Fruit fly (Drosophila melanogaster) whole organism, embryonic: ENCODE measurements around the gene CG31141.

Experiments
- ATbp ChIP-seq: fragments of 200-800 bp; sonication (Bioruptor generic); optimal IDR thresholded peaks from 2 replicates; lab custom pipeline; 2017; ENCODE audit warnings: missing biosample characterization, mild to moderate bottlenecking, missing genetic modification characterization, missing genetic modification reagents
- CG10209 ChIP-seq: fragments of 200-800 bp; sonication (Bioruptor generic); optimal IDR thresholded peaks from 3 replicates; lab custom pipeline; 2017; ENCODE audit warnings: missing biosample characterization, mild to moderate bottlenecking, missing genetic modification characterization, missing genetic modification reagents
- CG11085 ChIP-seq: fragments of 200-800 bp; sonication (Bioruptor generic); IDR thresholded peaks from 2 replicates; pipeline ENCODE4 v1.3.6; 2022; ENCODE audit warnings: missing biosample characterization, missing genetic modification characterization
- CG11560 ChIP-seq: fragments of 200-800 bp; sonication (Bioruptor generic); IDR thresholded peaks from 3 replicates; pipeline ENCODE4 v1.3.6; 2022; ENCODE audit warnings: missing biosample characterization, missing genetic modification characterization
- CG1233 ChIP-seq: fragments of 200-800 bp; sonication (Bioruptor generic); optimal IDR thresholded peaks from 4 replicates; lab custom pipeline; 2018; ENCODE audit warnings: missing biosample characterization, mild to moderate bottlenecking, missing genetic modification characterization
- CG12391 ChIP-seq: fragments of 200-800 bp; sonication (Bioruptor generic); optimal IDR thresholded peaks from 3 replicates; lab custom pipeline; 2018; ENCODE audit warnings: missing biosample characterization, mild to moderate bottlenecking, missing genetic modification characterization, moderate library complexity
- CG13624 ChIP-seq: fragments of 200-800 bp; sonication (Bioruptor generic); optimal IDR thresholded peaks from 2 replicates; lab custom pipeline; 2016; ENCODE audit warnings: missing biosample characterization, missing genetic modification characterization
- CG15696 ChIP-seq: fragments of 200-800 bp; sonication (Bioruptor generic); optimal IDR thresholded peaks from 2 replicates; lab custom pipeline; 2019; ENCODE audit warnings: missing biosample characterization, mild to moderate bottlenecking, missing genetic modification characterization, moderate library complexity
- CG16779 ChIP-seq: fragments of 200-800 bp; sonication (Bioruptor generic); IDR thresholded peaks from 2 replicates; pipeline ENCODE4 v1.3.6; 2022; ENCODE audit warnings: missing biosample characterization, missing genetic modification characterization
- CG16815 ChIP-seq: fragments of 200-800 bp; sonication (Bioruptor generic); optimal IDR thresholded peaks from 3 replicates; lab custom pipeline; 2017; ENCODE audit warnings: missing biosample characterization, mild to moderate bottlenecking, missing genetic modification characterization
- CG16863 ChIP-seq: fragments of 200-800 bp; sonication (Bioruptor generic); optimal IDR thresholded peaks from 3 replicates; lab custom pipeline; 2016; ENCODE audit warnings: missing biosample characterization, missing genetic modification characterization
- CG17359 ChIP-seq: fragments of 200-800 bp; sonication (Bioruptor generic); optimal IDR thresholded peaks from 3 replicates; lab custom pipeline; 2018; ENCODE audit warnings: missing biosample characterization, mild to moderate bottlenecking, missing genetic modification characterization, moderate library complexity
- CG2116 ChIP-seq: fragments of 200-800 bp; sonication (Bioruptor generic); optimal IDR thresholded peaks from 3 replicates; lab custom pipeline; 2018; ENCODE audit warnings: missing biosample characterization, mild to moderate bottlenecking, missing genetic modification characterization
- CG2712 ChIP-seq: fragments of 200-800 bp; optimal IDR thresholded peaks from 3 replicates; lab custom pipeline; 2019; ENCODE audit warnings: missing biosample characterization, mild to moderate bottlenecking, missing genetic modification characterization, moderate library complexity
- CG32772 ChIP-seq: fragments of 200-800 bp; sonication (Bioruptor generic); IDR thresholded peaks from 2 replicates; pipeline ENCODE4 v1.3.6; 2022; ENCODE audit warnings: missing biosample characterization, missing genetic modification characterization
- CG33213 ChIP-seq: fragments of 200-800 bp; sonication (Bioruptor generic); optimal IDR thresholded peaks from 3 replicates; lab custom pipeline; 2016; ENCODE audit warnings: missing biosample characterization, missing genetic modification characterization
- CG43689 ChIP-seq: fragments of 200-800 bp; sonication (Bioruptor generic); IDR thresholded peaks from 2 replicates; pipeline ENCODE4 v1.3.6; 2022; ENCODE audit warnings: missing biosample characterization, missing genetic modification characterization
- CG7745 ChIP-seq: fragments of 200-800 bp; sonication (Bioruptor generic); optimal IDR thresholded peaks from 2 replicates; lab custom pipeline; 2018; ENCODE audit warnings: missing biosample characterization, mild to moderate bottlenecking, missing genetic modification characterization, moderate library complexity
- CG8089 ChIP-seq: fragments of 200-800 bp; sonication (Bioruptor generic); optimal IDR thresholded peaks from 3 replicates; lab custom pipeline; 2016; ENCODE audit warnings: missing biosample characterization, missing genetic modification characterization
- CG8290 ChIP-seq, 3 experiments: fragments of 200-800 bp; sonication (Bioruptor generic); optimal IDR thresholded peaks; 2 replicates each; lab custom pipeline; 2016 to 2019; ENCODE audit warnings: missing biosample characterization in 3 of 3, missing genetic modification characterization in 3 of 3, mild to moderate bottlenecking in 2 of 3, moderate library complexity in 1 of 3
- CG8765 ChIP-seq: fragments of 200-800 bp; sonication (Bioruptor generic); IDR thresholded peaks from 2 replicates; pipeline ENCODE4 v1.3.6; 2022; ENCODE audit warnings: missing biosample characterization, missing genetic modification characterization
- CG8924 ChIP-seq: fragments of 200-800 bp; optimal IDR thresholded peaks from 3 replicates; lab custom pipeline; 2019; ENCODE audit warnings: missing biosample characterization, mild to moderate bottlenecking, missing genetic modification characterization, moderate library complexity
- Dref ChIP-seq: fragments of 200-800 bp; sonication (Bioruptor generic); IDR thresholded peaks from 2 replicates; pipeline ENCODE4 v1.3.6; 2022; ENCODE audit warnings: missing biosample characterization, missing genetic modification characterization
- GATAe ChIP-seq: fragments of 200-800 bp; sonication (Bioruptor generic); conservative IDR thresholded peaks from 2 replicates; pipeline ENCODE4 v1.3.6; 2022; ENCODE audit warnings: missing biosample characterization, missing genetic modification characterization
- H2.0 ChIP-seq: fragments of 200-800 bp; sonication (Bioruptor generic); IDR thresholded peaks from 2 replicates; pipeline ENCODE4 v1.3.6; 2022; ENCODE audit warnings: missing biosample characterization, missing genetic modification characterization
- HLH4C ChIP-seq: fragments of 200-800 bp; sonication (Bioruptor generic); IDR thresholded peaks from 3 replicates; pipeline ENCODE4 v1.3.6; 2022; ENCODE audit warnings: missing biosample characterization, missing genetic modification characterization; ENCODE audit not compliant: partially characterized antibody
- Nf-YC ChIP-seq: fragments of 200-800 bp; optimal IDR thresholded peaks from 3 replicates; lab custom pipeline; 2019; ENCODE audit warnings: missing biosample characterization, mild to moderate bottlenecking, missing genetic modification characterization, moderate library complexity
- Oli ChIP-seq: fragments of 200-800 bp; sonication (Bioruptor generic); optimal IDR thresholded peaks from 2 replicates; lab custom pipeline; 2018; ENCODE audit warnings: missing biosample characterization, mild to moderate bottlenecking, missing genetic modification characterization, moderate library complexity
- Rfx ChIP-seq: fragments of 200-800 bp; sonication (Bioruptor generic); IDR thresholded peaks from 2 replicates; pipeline ENCODE4 v1.3.6; 2022; ENCODE audit warnings: missing biosample characterization, missing genetic modification characterization
- Rx ChIP-seq: fragments of 200-800 bp; sonication (Bioruptor generic); IDR thresholded peaks from 2 replicates; pipeline ENCODE4 v1.3.6; 2022; ENCODE audit warnings: missing biosample characterization, missing genetic modification characterization
- Sox102F ChIP-seq: fragments of 200-800 bp; sonication (Bioruptor generic); optimal IDR thresholded peaks from 2 replicates; lab custom pipeline; 2018; ENCODE audit warnings: missing biosample characterization, mild to moderate bottlenecking, missing genetic modification characterization, moderate library complexity
- ap ChIP-seq: fragments of 200-800 bp; sonication (Bioruptor generic); IDR thresholded peaks from 2 replicates; pipeline ENCODE4 v1.3.6; 2022; ENCODE audit warnings: missing biosample characterization, missing genetic modification characterization
- bsh ChIP-seq, 2 experiments: fragments of 200-800 bp; sonication (Bioruptor generic); optimal IDR thresholded peaks; 2 replicates each; lab custom pipeline; 2017 to 2018; ENCODE audit warnings: mild to moderate bottlenecking in 2 of 2, missing biosample characterization in 2 of 2, missing genetic modification characterization in 2 of 2, moderate library complexity in 1 of 2
- cg ChIP-seq: fragments of 200-800 bp; sonication (Bioruptor generic); optimal IDR thresholded peaks from 3 replicates; lab custom pipeline; 2019; ENCODE audit warnings: missing biosample characterization, mild to moderate bottlenecking, missing genetic modification characterization, moderate library complexity
- chif ChIP-seq, 2 experiments: fragments of 200-800 bp; sonication (Bioruptor generic); optimal IDR thresholded peaks; 3 replicates each; lab custom pipeline; 2016; ENCODE audit warnings: missing biosample characterization in 2 of 2, missing genetic modification characterization in 2 of 2
- chinmo ChIP-seq: fragments of 200-800 bp; sonication (Bioruptor generic); IDR thresholded peaks from 4 replicates; pipeline ENCODE4 v1.3.6; 2022; ENCODE audit warnings: missing biosample characterization, missing genetic modification characterization; ENCODE audit not compliant: partially characterized antibody
- cwo ChIP-seq: fragments of 200-800 bp; sonication (Bioruptor generic); optimal IDR thresholded peaks from 3 replicates; lab custom pipeline; 2017; ENCODE audit warnings: missing biosample characterization, missing genetic modification characterization, mild to moderate bottlenecking, moderate library complexity, missing genetic modification reagents
- ems ChIP-seq: fragments of 200-800 bp; sonication (Bioruptor generic); optimal IDR thresholded peaks from 3 replicates; lab custom pipeline; 2016; ENCODE audit warnings: missing biosample characterization, missing genetic modification characterization
- fu2 ChIP-seq: fragments of 200-800 bp; sonication (Bioruptor generic); optimal IDR thresholded peaks from 2 replicates; lab custom pipeline; 2016; ENCODE audit warnings: missing biosample characterization, missing genetic modification characterization
- ham ChIP-seq: fragments of 200-800 bp; sonication (Bioruptor generic); IDR thresholded peaks from 2 replicates; pipeline ENCODE4 v1.3.6; 2022; ENCODE audit warnings: missing biosample characterization, missing genetic modification characterization
- her ChIP-seq: fragments of 200-800 bp; sonication (Bioruptor generic); optimal IDR thresholded peaks from 2 replicates; lab custom pipeline; 2016; ENCODE audit warnings: missing biosample characterization, missing genetic modification characterization
- ken ChIP-seq: fragments of 200-800 bp; sonication (Bioruptor generic); IDR thresholded peaks from 3 replicates; pipeline ENCODE4 v1.3.6; 2022; ENCODE audit warnings: missing biosample characterization, missing genetic modification characterization
- onecut ChIP-seq: fragments of 200-800 bp; sonication (Bioruptor generic); IDR thresholded peaks from 2 replicates; pipeline ENCODE4 v1.3.6; 2022; ENCODE audit warnings: missing biosample characterization, missing genetic modification characterization
- repo ChIP-seq: fragments of 200-800 bp; sonication (Bioruptor generic); optimal IDR thresholded peaks from 2 replicates; lab custom pipeline; 2016; ENCODE audit warnings: missing biosample characterization, missing genetic modification characterization
- tx ChIP-seq: fragments of 200-800 bp; sonication (Bioruptor generic); optimal IDR thresholded peaks from 2 replicates; lab custom pipeline; 2016; ENCODE audit warnings: missing biosample characterization, missing genetic modification characterization
- unc-4 ChIP-seq: fragments of 200-800 bp; sonication (Bioruptor generic); IDR thresholded peaks from 2 replicates; pipeline ENCODE4 v1.3.6; 2022; ENCODE audit warnings: missing biosample characterization, missing genetic modification characterization; ENCODE audit not compliant: partially characterized antibody
- vnd ChIP-seq: fragments of 200-800 bp; sonication (Bioruptor generic); IDR thresholded peaks from 3 replicates; pipeline ENCODE4 v1.3.6; 2022; ENCODE audit warnings: missing biosample characterization, missing genetic modification characterization; ENCODE audit not compliant: partially characterized antibody
- zfh1 ChIP-seq: fragments of 200-800 bp; sonication (Bioruptor generic); IDR thresholded peaks from 3 replicates; pipeline ENCODE4 v1.3.6; 2022; ENCODE audit warnings: missing biosample characterization, missing genetic modification characterization

CG31141 gene

DNA sequence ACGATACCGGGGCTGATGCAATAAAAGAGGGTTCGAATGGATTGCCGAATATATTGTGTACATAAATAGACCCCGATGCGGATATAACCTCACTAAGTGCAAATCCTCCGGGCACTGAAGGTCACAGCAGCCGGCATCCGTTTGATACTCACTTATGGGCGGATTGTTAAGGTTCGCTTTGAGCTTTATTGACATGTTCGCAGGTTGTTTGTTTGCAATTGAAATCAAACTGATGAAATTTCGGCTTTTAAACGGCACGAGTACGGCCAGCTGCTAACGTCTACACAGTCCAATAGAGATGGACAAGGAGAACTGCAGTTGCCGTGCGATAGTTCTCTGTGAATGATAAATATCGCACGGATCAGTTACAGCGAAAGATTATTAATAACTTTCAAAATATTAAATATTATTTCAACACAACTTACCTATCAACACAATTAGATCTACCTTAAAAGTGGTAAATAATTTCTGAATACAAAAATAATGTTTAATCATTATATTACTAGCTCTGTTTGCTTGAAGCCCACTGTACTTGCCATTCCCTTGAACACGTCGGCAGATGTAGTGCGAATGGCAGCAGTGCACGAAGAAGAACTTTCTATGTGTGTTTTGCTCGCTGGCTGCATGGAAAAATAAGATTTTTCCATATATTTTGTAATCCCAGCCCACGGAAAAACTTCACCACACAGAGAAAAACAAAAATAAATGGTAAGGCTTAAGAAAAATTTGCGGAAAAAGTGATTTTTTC is 35.2 kb downstream of the CG31141 start, which contains the start of the genes GluProRS and AP-1sigma (continued):
- TF ChIP-seq Rx (GFP tag; lab: Robert Waterston, UW), result peak; percentile 83
- peak; percentile 88 for TF ChIP-seq CG8924 (tag; lab: Kevin White, UChicago)
- peak; percentile 70 for TF ChIP-seq CG2116 (GFP tag; lab: Kevin White, UChicago)
- peak; percentile 82 for TF ChIP-seq onecut (GFP tag; lab: Robert Waterston, UW)
- TF ChIP-seq CG16815, result peak; percentile 91
- peak; percentile 84 for TF ChIP-seq CG13624 (GFP tag; lab: Kevin White, UChicago)
- TF ChIP-seq CG10209 (GFP tag; lab: Kevin White, UChicago), result peak; percentile 84
- peak; percentile 80 for TF ChIP-seq cwo (GFP tag; lab: Kevin White, UChicago)
- peak; percentile 90 for TF ChIP-seq Sox102F (GFP tag; lab: Kevin White, UChicago)
- peak; percentile 82; the same call in 1 of the 2 replicates for TF ChIP-seq ham (GFP tag; lab: Robert Waterston, UW)
- TF ChIP-seq HLH4C (GFP tag; lab: Robert Waterston, UW), result peak; percentile 90
- TF ChIP-seq Nf-YC (tag; lab: Kevin White, UChicago), result peak; percentile 82
- no peak for TF ChIP-seq CG7745 (tag; lab: Kevin White, UChicago)
- peak; percentile 72 for TF ChIP-seq ATbp (GFP tag; lab: Kevin White, UChicago)
- peak; percentile 87 for TF ChIP-seq CG11560
- TF ChIP-seq CG16863 (GFP tag; lab: Kevin White, UChicago), result peak; percentile 82
- TF ChIP-seq CG8089 (GFP tag; lab: Kevin White, UChicago), result peak; percentile 69
- peak; percentile 83 for TF ChIP-seq GATAe (GFP tag; lab: Robert Waterston, UW)
- peak; percentile 97 for TF ChIP-seq zfh1
- TF ChIP-seq CG2712 (tag; lab: Kevin White, UChicago), result peak; percentile 92
- TF ChIP-seq Oli (tag; lab: Kevin White, UChicago), result peak; percentile 83
- TF ChIP-seq chif (GFP tag; optimal IDR thresholded peaks at IDR 0.05; lab: Kevin White, UChicago), result peak; percentile 73 to 88
- peak; percentile 45 for TF ChIP-seq Dref
- TF ChIP-seq fu2 (GFP tag; lab: Kevin White, UChicago), result peak; percentile 57
- peak; percentile 50 for TF ChIP-seq repo (GFP tag; lab: Kevin White, UChicago)
- TF ChIP-seq CG11085 (GFP tag; lab: Robert Waterston, UW), result peak; percentile 95
- peak in 1 of 2 experiments; percentile 87 for TF ChIP-seq bsh (GFP tag; optimal IDR thresholded peaks at IDR 0.05; lab: Kevin White, UChicago)
- peak; percentile 83 for TF ChIP-seq CG16779 (GFP tag; lab: Robert Waterston, UW)
- peak; percentile 96 for TF ChIP-seq ken (GFP tag; lab: Robert Waterston, UW)
- TF ChIP-seq CG1233 (GFP tag; lab: Kevin White, UChicago), result peak; percentile 83
- peak; percentile 94 for TF ChIP-seq ap
- peak; percentile 46 for TF ChIP-seq her (GFP tag; lab: Kevin White, UChicago)
- peak; percentile 90 for TF ChIP-seq unc-4
- TF ChIP-seq tx, result peak; percentile 87
- peak; percentile 97 for TF ChIP-seq Rfx
- peak; percentile 93 for TF ChIP-seq vnd
- peak; percentile 88 for TF ChIP-seq CG43689 (GFP tag; lab: Robert Waterston, UW)
- peak; percentile 90 for TF ChIP-seq CG15696 (tag; lab: Kevin White, UChicago)
- TF ChIP-seq H2.0 (GFP tag; lab: Robert Waterston, UW), result peak; percentile 97
- peak; percentile 96 for TF ChIP-seq CG8765 (GFP tag; lab: Robert Waterston, UW)
- TF ChIP-seq CG33213, result peak; percentile 79
- peak; percentile 84 for TF ChIP-seq CG17359
- peak; percentile 90 for TF ChIP-seq cg
- TF ChIP-seq CG32772 (GFP tag; lab: Robert Waterston, UW), result peak; percentile 97
- peak; percentile 87 for TF ChIP-seq ems (GFP tag; lab: Kevin White, UChicago)
- peak; percentile 96 for TF ChIP-seq chinmo (GFP tag; lab: Robert Waterston, UW)
- peak; percentile 82 for TF ChIP-seq CG8290 (GFP tag; optimal IDR thresholded peaks at IDR 0.05; lab: Kevin White, UChicago)
- TF ChIP-seq CG8290 (tag; optimal IDR thresholded peaks at IDR 0.05; lab: Kevin White, UChicago), result peak in 1 of 2 experiments; percentile 82
- TF ChIP-seq CG12391 (tag; lab: Kevin White, UChicago), result peak; percentile 93
